Fruit fly (Drosophila melanogaster): ENCODE data around the gene CG5026.
A peak's percentile ranks its signal among the peaks of the same experiment; 100 is the strongest.

CG5026 gene

dm6 chr3L:8953199-8953956, 14.9 kb upstream of the CG5026 start (continued):
- TF ChIP-seq CG9215 (GFP tag; IDR thresholded peaks at IDR 0.05), result no peak
- TF ChIP-seq CG1233 (GFP tag; optimal IDR thresholded peaks at IDR 0.05), result peak; percentile 49
- TF ChIP-seq CG10147 (GFP tag; optimal IDR thresholded peaks at IDR 0.05), result peak; percentile 62
- TF ChIP-seq MTF-1 (GFP tag; optimal IDR thresholded peaks at IDR 0.05; ENCODE audit: borderline replicate concordance), result peak; percentile 25
- peak; percentile 77 for TF ChIP-seq CG15269 (tag; optimal IDR thresholded peaks at IDR 0.05)
- TF ChIP-seq Stat92E (GFP tag; optimal IDR thresholded peaks at IDR 0.05), result peak in 1 of 3 experiments; percentile 36
- peak; percentile 76 for TF ChIP-seq org-1 (GFP tag; optimal IDR thresholded peaks at IDR 0.05)
- TF ChIP-seq gro (GFP tag; optimal IDR thresholded peaks at IDR 0.05), result peak; percentile 29
- TF ChIP-seq CG4360 (GFP tag; IDR thresholded peaks at IDR 0.05), result 0 out of 2 replicates have a peak, but pooled peaks have one; percentile 4
- peak; percentile 31 for TF ChIP-seq tio (GFP tag; optimal IDR thresholded peaks at IDR 0.05)
- TF ChIP-seq az2 (GFP tag; optimal IDR thresholded peaks at IDR 0.05), result peak; percentile 37
- TF ChIP-seq CoRest (tag; optimal IDR thresholded peaks at IDR 0.05), result peak; percentile 82
- peak; percentile 17 for TF ChIP-seq Scr (GFP tag; IDR thresholded peaks at IDR 0.05; ENCODE audit: partially characterized antibody)
- no peak for TF ChIP-seq Doc3 (GFP tag; IDR thresholded peaks at IDR 0.05; ENCODE audit: partially characterized antibody)
- peak; percentile 57 for TF ChIP-seq CG15011 (GFP tag; optimal IDR thresholded peaks at IDR 0.05)
- 0 out of 2 replicates have a peak, but pooled peaks have one; percentile 26 for TF ChIP-seq Ada2b (GFP tag; IDR thresholded peaks at IDR 0.05)
- TF ChIP-seq Meics (GFP tag; optimal IDR thresholded peaks at IDR 0.05), result peak; percentile 76
- TF ChIP-seq lilli (GFP tag; optimal IDR thresholded peaks at IDR 0.05), result peak; percentile 46
- peak; percentile 42 for TF ChIP-seq exex (tag; optimal IDR thresholded peaks at IDR 0.05)
- 0 out of 3 replicates have a peak, but pooled peaks have one; percentile 21 for TF ChIP-seq ken (GFP tag; IDR thresholded peaks at IDR 0.05)
- TF ChIP-seq unpg (GFP tag; optimal IDR thresholded peaks at IDR 0.05), result peak; percentile 72
- TF ChIP-seq knrl (GFP tag; IDR thresholded peaks at IDR 0.05; ENCODE audit: partially characterized antibody), result 0 out of 3 replicates have a peak, but pooled peaks have one; percentile 8
- no peak for TF ChIP-seq cas (GFP tag; IDR thresholded peaks at IDR 0.05)
- TF ChIP-seq Sox102F (GFP tag; optimal IDR thresholded peaks at IDR 0.05), result peak; percentile 62
- no peak for TF ChIP-seq CG6272 (GFP tag; IDR thresholded peaks at IDR 0.05)
- peak; percentile 57 to 99 for TF ChIP-seq Pdp1 (GFP tag; optimal IDR thresholded peaks at IDR 0.05)
- TF ChIP-seq Hey (tag; optimal IDR thresholded peaks at IDR 0.05), result no peak
- peak; percentile 75 for TF ChIP-seq HHEX (GFP tag; optimal IDR thresholded peaks at IDR 0.05)
- no peak for TF ChIP-seq CG10321 (GFP tag; IDR thresholded peaks at IDR 0.05)
- peak; percentile 82 for TF ChIP-seq Med (GFP tag)
- TF ChIP-seq Spps (tag; optimal IDR thresholded peaks at IDR 0.05), result peak; percentile 10
- no peak for TF ChIP-seq ro (GFP tag; IDR thresholded peaks at IDR 0.05)
- peak; percentile 50 for TF ChIP-seq zfh2 (GFP tag; optimal IDR thresholded peaks at IDR 0.05)
- TF ChIP-seq crp (GFP tag; optimal IDR thresholded peaks at IDR 0.05), result peak in 1 of 2 experiments; percentile 52
- TF ChIP-seq run (tag; optimal IDR thresholded peaks at IDR 0.05), result peak; percentile 42
- no peak for TF ChIP-seq ERR (GFP tag; optimal IDR thresholded peaks at IDR 0.05)
- peak; percentile 73 for TF ChIP-seq phol (tag; optimal IDR thresholded peaks at IDR 0.05)
- TF ChIP-seq pita (GFP tag; optimal IDR thresholded peaks at IDR 0.05), result no peak
- peak; percentile 20 for TF ChIP-seq CG4820 (GFP tag; optimal IDR thresholded peaks at IDR 0.05)
- TF ChIP-seq Max (GFP tag; optimal IDR thresholded peaks at IDR 0.05), result peak; percentile 54
- peak; percentile 42 for TF ChIP-seq CG8281 (tag; optimal IDR thresholded peaks at IDR 0.05)
- peak; percentile 69 for TF ChIP-seq abd-A (tag; optimal IDR thresholded peaks at IDR 0.05)
- peak; percentile 42 for TF ChIP-seq Xbp1 (GFP tag; optimal IDR thresholded peaks at IDR 0.05)
- TF ChIP-seq Nf-YA (GFP tag; IDR thresholded peaks at IDR 0.05), result no peak
- TF ChIP-seq lbe (GFP tag; optimal IDR thresholded peaks at IDR 0.05), result no peak
- peak; percentile 60 for TF ChIP-seq CG8924 (tag; optimal IDR thresholded peaks at IDR 0.05)
- TF ChIP-seq CG2712 (tag; optimal IDR thresholded peaks at IDR 0.05), result peak; percentile 72
- no peak for TF ChIP-seq Lim3 (GFP tag; IDR thresholded peaks at IDR 0.05)
